Fruit fly (Drosophila melanogaster): ENCODE measurements around the gene CG18814.

DNA sequence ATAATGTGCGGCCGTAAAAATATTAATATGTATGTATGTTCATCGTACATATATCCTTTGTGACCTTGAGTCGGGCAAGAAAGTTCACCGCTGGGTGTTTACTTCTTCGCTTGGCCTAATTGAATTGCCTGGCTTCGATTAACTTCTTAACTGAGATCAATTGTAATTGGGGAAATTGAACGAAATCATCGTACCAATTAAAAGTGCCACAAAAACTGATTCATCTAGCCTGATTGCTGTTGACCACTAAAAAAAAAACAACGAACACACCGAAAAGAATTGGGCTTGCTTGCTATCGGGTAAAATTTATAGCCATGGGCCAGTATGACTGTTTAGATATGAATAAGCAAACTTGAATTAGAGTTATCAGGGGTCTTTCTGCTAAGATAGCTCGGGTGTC, 32.6 kb downstream of the CG18814 start:
- TF ChIP-seq CG8478 (optimal IDR thresholded peaks at IDR 0.05) (no peak), CTCF (optimal IDR thresholded peaks at IDR 0.05) (no peak)
